Worm (Caenorhabditis elegans) whole organism, L1 larva: ENCODE measurements around the gene C13A10.2.

ENCODE experiments used
- elt-2 ChIP-seq: sonication (generic microtip); optimal IDR thresholded peaks from 2 replicates; lab custom pipeline; 2016; ENCODE audit warnings: missing genetic modification characterization, mild to moderate bottlenecking, inconsistent platforms, missing compliant biosample characterization, missing genetic modification reagents
- hlh-17 ChIP-seq: fragments of 200-800 bp; sonication (Bioruptor generic); optimal IDR thresholded peaks from 2 replicates; lab custom pipeline; 2018; ENCODE audit warnings: missing genetic modification characterization, mild to moderate bottlenecking, missing compliant biosample characterization, moderate library complexity, borderline replicate concordance
- lsy-2 ChIP-seq, 2 experiments: fragments of 150-350 bp; optimal IDR thresholded peaks; 2 replicates each; lab custom pipeline; 2014; ENCODE audit warnings: missing biosample characterization in 2 of 2, missing genetic modification characterization in 2 of 2
- mdl-1 ChIP-seq, 2 experiments: fragments of 150-350 bp; optimal IDR thresholded peaks; 2 replicates each; lab custom pipeline; 2014 to 2017; ENCODE audit warnings: missing biosample characterization in 2 of 2, missing genetic modification characterization in 2 of 2, inconsistent platforms in 1 of 2
- rnt-1 ChIP-seq: sonication (generic microtip); optimal IDR thresholded peaks from 2 replicates; lab custom pipeline; 2016; ENCODE audit warnings: mild to moderate bottlenecking, missing genetic modification characterization, moderate library complexity, missing compliant biosample characterization
- unc-62 ChIP-seq: fragments of 150-350 bp; optimal IDR thresholded peaks from 2 replicates; lab custom pipeline; 2014; ENCODE audit warnings: missing biosample characterization, missing genetic modification reagents, missing genetic modification characterization
- unc-86 ChIP-seq: sonication (generic microtip); optimal IDR thresholded peaks from 2 replicates; lab custom pipeline; 2016; ENCODE audit warnings: missing genetic modification characterization, missing compliant biosample characterization
- zag-1 ChIP-seq: fragments of 150-350 bp; optimal IDR thresholded peaks from 2 replicates; lab custom pipeline; 2014; ENCODE audit warnings: missing biosample characterization, missing genetic modification characterization
- zip-4 ChIP-seq: fragments of 200-800 bp; sonication (Bioruptor generic); optimal IDR thresholded peaks from 2 replicates; lab custom pipeline; 2018; ENCODE audit warnings: mild to moderate bottlenecking, missing genetic modification characterization, moderate library complexity, missing compliant biosample characterization

DNA sequence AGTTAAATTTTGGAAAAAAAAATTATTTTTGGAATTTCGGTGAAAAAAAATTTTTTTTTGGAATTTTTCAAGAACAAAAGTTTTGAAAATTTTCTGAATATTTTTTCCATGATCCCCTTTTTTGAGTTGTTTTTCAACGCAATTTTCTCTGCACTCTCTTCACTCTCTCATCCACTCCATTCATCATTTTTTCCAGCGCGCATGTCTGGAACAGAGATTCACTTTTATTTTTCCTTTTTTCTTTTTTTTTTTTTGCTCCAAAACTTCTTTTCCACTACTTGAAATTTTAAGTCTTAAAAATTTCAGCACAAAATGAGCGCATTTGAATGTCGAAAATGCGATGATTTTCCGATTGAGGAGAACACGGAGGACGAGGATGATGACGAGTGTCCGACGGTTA, 31.1 kb downstream of the C13A10.2 start, which contains the start of gene jip-1:
- no peak for TF ChIP-seq zip-4
- no peak for TF ChIP-seq elt-2 (tag; lab: Kevin White, UChicago)
- TF ChIP-seq zag-1, result no peak
- no peak for TF ChIP-seq lsy-2 (tag; optimal IDR thresholded peaks at IDR 0.05; lab: Kevin White, UChicago)
- TF ChIP-seq unc-86, result no peak
- TF ChIP-seq hlh-17 (GFP tag; lab: Kevin White, UChicago), result no peak
- no peak for TF ChIP-seq mdl-1 (tag; optimal IDR thresholded peaks at IDR 0.05; lab: Kevin White, UChicago)
- TF ChIP-seq rnt-1, result no peak
- TF ChIP-seq unc-62, result no peak
